Fruit fly (Drosophila melanogaster) whole organism, wandering third instar larva: Measurements from ENCODE around the gene Fbw5.

Experiments used
- Abd-B ChIP-seq: fragments of >200 bp; optimal IDR thresholded peaks from 2 replicates; lab custom pipeline; 2017; ENCODE audit warnings: missing biosample characterization, missing genetic modification characterization
- CG32264 ChIP-seq: fragments of 200-800 bp; sonication (Bioruptor generic); optimal IDR thresholded peaks from 2 replicates; lab custom pipeline; 2016; ENCODE audit warnings: missing biosample characterization, missing genetic modification characterization
- Dfd ChIP-seq: fragments of >200 bp; optimal IDR thresholded peaks from 2 replicates; lab custom pipeline; 2017; ENCODE audit warnings: missing biosample characterization, missing genetic modification characterization
- Dif ChIP-seq: fragments of 200-275, 200-300 bp; sonication (Bioruptor generic); optimal IDR thresholded peaks from 2 replicates; lab custom pipeline; 2018; ENCODE audit warnings: missing biosample characterization, missing genetic modification characterization; ENCODE audit not compliant: partially characterized antibody
- HLH106 ChIP-seq: fragments of 200-800 bp; optimal IDR thresholded peaks from 3 replicates; lab custom pipeline; 2019; ENCODE audit warnings: missing biosample characterization, mild to moderate bottlenecking, missing genetic modification characterization, moderate library complexity
- Hnf4 ChIP-seq: fragments of 200-800 bp; sonication (Bioruptor generic); optimal IDR thresholded peaks from 2 replicates; lab custom pipeline; 2016; ENCODE audit warnings: missing biosample characterization, mild to moderate bottlenecking, missing genetic modification characterization
- Hr83 ChIP-seq: fragments of 200-300 bp; sonication (Bioruptor generic); optimal IDR thresholded peaks from 2 replicates; lab custom pipeline; 2016; ENCODE audit warnings: missing biosample characterization, mild to moderate bottlenecking, missing genetic modification characterization, moderate library complexity; ENCODE audit not compliant: poor library complexity, severe bottlenecking
- Jra ChIP-seq: sonication (Bioruptor generic); optimal IDR thresholded peaks from 2 replicates; lab custom pipeline; 2016; ENCODE audit warnings: missing biosample characterization, missing genetic modification characterization
- Myc ChIP-seq: fragments of >200 bp; optimal IDR thresholded peaks from 2 replicates; lab custom pipeline; 2017
- N ChIP-seq: fragments of >200 bp; optimal IDR thresholded peaks from 2 replicates; lab custom pipeline; 2018; ENCODE audit warnings: missing biosample characterization, missing external identifiers, missing genetic modification characterization
- OdsH ChIP-seq: fragments of 200-800 bp; sonication (Bioruptor generic); optimal IDR thresholded peaks from 2 replicates; lab custom pipeline; 2016; ENCODE audit warnings: missing biosample characterization, mild to moderate bottlenecking, missing genetic modification characterization
- Sp1 ChIP-seq: fragments of 200-800 bp; sonication (Bioruptor generic); optimal IDR thresholded peaks from 3 replicates; lab custom pipeline; 2019; ENCODE audit warnings: missing biosample characterization, mild to moderate bottlenecking, missing genetic modification characterization, moderate library complexity
- Vsx2 ChIP-seq: fragments of 200-300, 225-300 bp; sonication (Bioruptor generic); optimal IDR thresholded peaks from 2 replicates; lab custom pipeline; 2018; ENCODE audit warnings: missing biosample characterization, missing genetic modification characterization; ENCODE audit not compliant: partially characterized antibody
- br ChIP-seq: fragments of 200-800 bp; sonication (Bioruptor generic); optimal IDR thresholded peaks from 2 replicates; lab custom pipeline; 2016; ENCODE audit warnings: missing biosample characterization, missing genetic modification characterization
- brk ChIP-seq: fragments of 200-800 bp; sonication (Bioruptor generic); optimal IDR thresholded peaks from 2 replicates; lab custom pipeline; 2016; ENCODE audit warnings: missing biosample characterization, mild to moderate bottlenecking, missing genetic modification characterization
- dl ChIP-seq, 2 experiments: fragments of 175-275, 200-275 bp in 1 of 2; fragments of 200-275 bp in 1 of 2; sonication (Bioruptor generic); optimal IDR thresholded peaks; lab custom pipeline; 2018; ENCODE audit warnings: mild to moderate bottlenecking in 2 of 2, missing biosample characterization in 2 of 2, missing genetic modification characterization in 2 of 2, moderate library complexity in 2 of 2; ENCODE audit not compliant: partially characterized antibody in 2 of 2, insufficient read depth in 1 of 2
- ey ChIP-seq: fragments of 200-800 bp; sonication (Bioruptor generic); optimal IDR thresholded peaks from 2 replicates; lab custom pipeline; 2016; ENCODE audit warnings: missing biosample characterization, missing genetic modification characterization
- foxo ChIP-seq, 2 experiments: fragments of 200-800 bp; sonication (Bioruptor generic); optimal IDR thresholded peaks; 2 replicates in 1 of 2; 3 replicates in 1 of 2; lab custom pipeline; 2016 to 2017; ENCODE audit warnings: missing biosample characterization in 2 of 2, missing genetic modification characterization in 2 of 2
- fru ChIP-seq: fragments of 200-800 bp; sonication (Bioruptor generic); optimal IDR thresholded peaks from 3 replicates; lab custom pipeline; 2016; ENCODE audit warnings: missing biosample characterization, mild to moderate bottlenecking, missing genetic modification characterization
- h ChIP-seq: fragments of 200-800 bp; sonication (Bioruptor generic); optimal IDR thresholded peaks from 3 replicates; lab custom pipeline; 2016; ENCODE audit warnings: missing biosample characterization, mild to moderate bottlenecking, missing genetic modification characterization
- jim ChIP-seq: fragments of 175-275, 200-325 bp; sonication (Bioruptor generic); optimal IDR thresholded peaks from 2 replicates; lab custom pipeline; 2016; ENCODE audit warnings: missing biosample characterization, mild to moderate bottlenecking, missing genetic modification characterization
- pan ChIP-seq: fragments of >200 bp; optimal IDR thresholded peaks from 2 replicates; lab custom pipeline; 2017
- psq ChIP-seq: fragments of 200-800 bp; sonication (Bioruptor generic); optimal IDR thresholded peaks from 3 replicates; lab custom pipeline; 2017; ENCODE audit warnings: missing biosample characterization, mild to moderate bottlenecking, missing genetic modification characterization, moderate library complexity
- rgr ChIP-seq: fragments of 200-800 bp; sonication (Bioruptor generic); optimal IDR thresholded peaks from 3 replicates; lab custom pipeline; 2016; ENCODE audit warnings: missing biosample characterization, mild to moderate bottlenecking, missing genetic modification characterization
- sage ChIP-seq: fragments of 200-800 bp; sonication (Bioruptor generic); optimal IDR thresholded peaks from 2 replicates; lab custom pipeline; 2016; ENCODE audit warnings: missing biosample characterization, mild to moderate bottlenecking, missing genetic modification characterization
- tai ChIP-seq: sonication (Bioruptor generic); optimal IDR thresholded peaks from 2 replicates; lab custom pipeline; 2016; ENCODE audit warnings: missing biosample characterization, missing genetic modification characterization
- woc ChIP-seq: sonication (Bioruptor generic); optimal IDR thresholded peaks from 2 replicates; lab custom pipeline; 2016; ENCODE audit warnings: missing biosample characterization, mild to moderate bottlenecking, missing genetic modification characterization

Fbw5 gene

DNA sequence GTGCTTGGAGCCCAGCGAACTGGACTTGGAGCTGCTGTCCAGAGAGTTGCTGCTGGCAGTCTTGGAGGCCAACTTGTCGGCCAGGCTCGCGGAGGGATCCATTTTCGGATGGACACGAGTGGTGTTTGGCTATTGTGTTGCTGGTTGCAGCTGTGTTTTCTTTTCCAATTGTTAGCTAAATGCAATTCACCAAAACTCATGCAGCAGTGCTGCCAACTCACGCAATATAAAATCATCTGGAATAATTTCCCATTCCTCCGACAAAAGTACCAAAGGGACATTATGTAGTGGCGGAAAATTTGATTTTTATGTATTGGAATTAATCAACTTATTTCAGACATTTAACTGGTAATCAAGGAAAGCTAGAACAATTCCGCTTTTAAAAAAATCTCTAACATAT, 29.0 kb downstream of the Fbw5 start, which contains the start of gene mtm:
mtm (minus strand) TSS at position 306 of the 400 bp plus-strand sequence.
- no peak for TF ChIP-seq Dif (GFP tag; lab: Kevin White, UChicago)
- no peak for TF ChIP-seq Hnf4 (GFP tag; lab: Kevin White, UChicago)
- no peak for TF ChIP-seq Dfd
- peak; percentile 59 for TF ChIP-seq Myc (lab: Kevin White, UChicago)
- no peak for TF ChIP-seq rgr (GFP tag; lab: Kevin White, UChicago)
- no peak for TF ChIP-seq Sp1 (GFP tag; lab: Kevin White, UChicago)
- TF ChIP-seq foxo (GFP tag; optimal IDR thresholded peaks at IDR 0.05; lab: Kevin White, UChicago): no peak
- TF ChIP-seq, all 38 proteins: peak for 1

DNA sequence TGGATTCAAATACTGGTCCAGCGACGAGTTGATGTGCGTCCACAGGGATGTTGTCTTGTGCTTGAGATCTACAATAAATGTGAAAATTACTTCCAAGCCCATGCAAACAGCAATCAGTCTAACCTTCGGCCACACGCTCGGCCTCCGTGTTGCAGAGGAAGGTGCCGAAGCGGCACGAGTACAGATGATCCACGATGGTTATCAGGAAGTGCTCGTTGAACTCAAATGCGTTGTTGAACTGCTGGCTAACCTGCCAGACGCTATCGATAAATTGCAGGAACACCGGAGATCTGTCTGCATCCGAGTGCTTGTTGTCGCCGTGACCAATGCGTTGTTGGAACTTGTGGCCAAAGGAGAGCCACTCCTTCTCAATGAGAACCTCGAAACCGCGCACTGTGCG, 30.6 kb downstream of the Fbw5 start:
- TF ChIP-seq HLH106 (tag; lab: Kevin White, UChicago): no peak
- no peak for TF ChIP-seq foxo (GFP tag; optimal IDR thresholded peaks at IDR 0.05; lab: Kevin White, UChicago)
- no peak for TF ChIP-seq psq (GFP tag; lab: Kevin White, UChicago)
- TF ChIP-seq Hr83: no peak
- TF ChIP-seq br: no peak
- no peak for TF ChIP-seq CG32264 (GFP tag; lab: Kevin White, UChicago)
- TF ChIP-seq brk: no peak
- TF ChIP-seq h (GFP tag; lab: Kevin White, UChicago): no peak
- TF ChIP-seq rgr (GFP tag; lab: Kevin White, UChicago): no peak

DNA sequence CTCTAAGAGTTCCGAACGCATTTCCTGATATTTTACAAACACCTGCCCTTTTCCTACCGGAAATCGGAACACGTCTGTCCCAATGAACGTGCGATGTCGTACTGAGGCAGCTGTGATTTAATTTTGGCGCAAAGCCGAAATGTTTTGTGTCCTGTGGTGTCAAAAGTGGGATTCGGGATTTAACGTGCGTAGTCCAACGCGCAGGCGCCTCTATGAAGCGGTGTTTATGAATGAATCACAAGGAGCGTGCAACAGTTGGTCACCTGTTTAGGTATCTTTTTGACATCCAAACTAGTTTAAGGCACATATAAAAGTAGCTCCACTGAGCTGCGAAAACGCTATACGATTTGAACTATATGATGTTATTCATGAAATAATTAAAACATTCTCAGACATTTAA, 31.4 kb downstream of the Fbw5 start, which contains the start of gene CG9109:
CG9109 (minus strand) TSS at position 80 of the 400 bp plus-strand sequence.
- no peak for TF ChIP-seq tai (GFP tag; lab: Kevin White, UChicago)

DNA sequence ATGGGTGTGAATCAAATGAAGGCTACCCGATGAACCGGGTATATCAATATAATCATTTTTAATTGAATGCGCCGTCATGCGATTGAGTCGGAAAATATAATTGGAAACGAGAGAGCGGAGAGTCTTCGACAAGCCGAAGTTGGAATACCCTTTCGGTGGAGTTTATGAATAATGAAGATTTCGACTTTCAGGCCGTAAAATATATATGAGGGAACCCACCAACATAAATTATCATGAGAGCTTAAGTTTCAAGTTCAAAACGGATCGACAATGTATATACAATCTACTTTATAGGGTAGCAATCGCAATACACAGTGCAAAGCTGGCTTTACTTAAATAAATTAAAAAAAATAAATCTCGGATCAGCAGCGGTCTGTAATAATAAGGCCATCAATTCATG, 33.9 kb downstream of the Fbw5 start:
- no peak for TF ChIP-seq Jra
- no peak for TF ChIP-seq Sp1 (GFP tag; lab: Kevin White, UChicago)
- TF ChIP-seq h (GFP tag; lab: Kevin White, UChicago): peak; percentile 20
- TF ChIP-seq HLH106 (tag; lab: Kevin White, UChicago): peak; percentile 37

DNA sequence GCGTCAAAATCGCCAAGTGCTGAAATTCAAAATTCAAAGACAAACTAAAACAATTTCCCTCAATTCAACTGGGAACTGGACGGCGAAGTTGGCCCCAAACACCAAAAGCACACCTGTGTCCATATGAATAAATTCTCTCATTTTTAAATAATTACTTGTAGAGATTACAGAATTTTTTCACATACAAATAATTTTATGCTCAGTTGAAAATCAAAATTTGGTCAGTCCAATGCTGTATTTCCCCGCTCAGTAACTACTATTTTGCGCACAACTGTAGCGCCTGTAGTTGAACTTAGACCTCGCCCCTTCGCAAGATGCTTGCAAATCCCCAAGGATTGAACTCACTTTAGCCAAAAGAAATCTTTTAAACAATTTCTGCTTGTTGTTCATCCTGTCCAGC, 37.0 kb downstream of the Fbw5 start:
- TF ChIP-seq pan (lab: Kevin White, UChicago) (no peak), OdsH (GFP tag; lab: Kevin White, UChicago) (no peak), N (GFP tag; lab: Kevin White, UChicago) (no peak), woc (GFP tag; lab: Kevin White, UChicago) (no peak), fru (GFP tag; lab: Kevin White, UChicago) (no peak), dl (GFP tag; optimal IDR thresholded peaks at IDR 0.05; lab: Kevin White, UChicago; ENCODE audit: insufficient read depth in 1 of 2, partially characterized antibody in 2 of 2) (no peak), psq (GFP tag; lab: Kevin White, UChicago) (no peak), ey (GFP tag; lab: Kevin White, UChicago) (no peak), HLH106 (tag; lab: Kevin White, UChicago) (no peak), Abd-B (no peak), jim (GFP tag; lab: Kevin White, UChicago) (no peak), Hr83 (no peak), Vsx2 (GFP tag; lab: Kevin White, UChicago) (no peak), rgr (GFP tag; lab: Kevin White, UChicago) (no peak)

DNA sequence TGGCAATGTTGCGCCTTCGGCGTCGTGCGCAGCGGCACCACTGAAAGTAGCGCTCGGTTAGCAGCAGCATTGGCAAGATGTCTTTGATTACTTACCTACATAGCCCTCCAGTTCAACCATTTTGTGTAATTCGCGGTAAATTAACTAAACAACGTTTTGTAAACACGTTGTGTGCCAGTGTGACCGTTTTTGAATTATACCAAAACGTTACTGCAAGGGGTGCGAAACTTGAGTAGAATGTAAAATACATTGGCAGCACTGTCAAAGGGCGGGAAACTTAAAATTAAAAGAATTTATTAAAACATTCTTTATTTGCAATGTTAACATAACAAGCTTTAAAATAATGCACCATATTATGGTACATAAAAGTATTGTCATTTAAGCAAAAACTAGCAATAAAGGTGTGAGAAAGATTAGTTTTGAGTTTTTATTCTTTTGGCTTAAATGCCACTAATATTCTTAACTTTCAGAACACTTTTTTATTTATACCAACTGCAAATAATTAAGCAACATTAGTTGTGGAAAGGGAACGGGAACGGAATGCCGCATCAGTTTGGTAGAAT, 41.3 kb downstream of the Fbw5 start, which contains the start of gene CG9107:
CG9107 (minus strand) TSS at position 195 of the 563 bp plus-strand sequence.
- TF ChIP-seq N (GFP tag; lab: Kevin White, UChicago) (no peak), sage (GFP tag; lab: Kevin White, UChicago) (no peak), Hnf4 (GFP tag; lab: Kevin White, UChicago) (no peak), pan (lab: Kevin White, UChicago) (no peak), Jra (no peak), woc (GFP tag; lab: Kevin White, UChicago) (no peak), Myc (lab: Kevin White, UChicago) (peak; percentile 50)
